Worm (Caenorhabditis elegans): Measurements from ENCODE around the gene math-45.

ce11 chrII:1560839-1561238 lies 43.6 kb upstream of the math-45 start:
- TF ChIP-seq ceh-16 (tag; optimal IDR thresholded peaks at IDR 0.05): no peak
- no peak for TF ChIP-seq snpc-4 (tag; optimal IDR thresholded peaks at IDR 0.05)
- no peak for TF ChIP-seq nhr-6 (tag; optimal IDR thresholded peaks at IDR 0.05)
- TF ChIP-seq nhr-25 (tag; optimal IDR thresholded peaks at IDR 0.05): no peak
- TF ChIP-seq F13H6.1 (tag; optimal IDR thresholded peaks at IDR 0.05): no peak
- TF ChIP-seq unc-62 (GFP tag; optimal IDR thresholded peaks at IDR 0.05): no peak
- TF ChIP-seq elt-3 (tag; optimal IDR thresholded peaks at IDR 0.05): no peak
- no peak for TF ChIP-seq skn-1 (tag; optimal IDR thresholded peaks at IDR 0.05)
- no peak for TF ChIP-seq ztf-11 (tag; optimal IDR thresholded peaks at IDR 0.05)
- TF ChIP-seq egl-27 (tag; optimal IDR thresholded peaks at IDR 0.05): no peak
- TF ChIP-seq mdl-1 (tag; optimal IDR thresholded peaks at IDR 0.05): no peak
- TF ChIP-seq ama-1 (optimal IDR thresholded peaks at IDR 0.05): no peak
- TF ChIP-seq ZK546.5 (tag; optimal IDR thresholded peaks at IDR 0.05): no peak

Measured in whole organism, L2 larva.